Fruit fly (Drosophila melanogaster) whole organism, embryonic: ENCODE results near the gene CG6901.

Experiments
- B-H2 ChIP-seq: fragments of 200-800 bp; sonication (Bioruptor generic); optimal IDR thresholded peaks from 2 replicates; lab custom pipeline; 2018; ENCODE audit warnings: missing biosample characterization, mild to moderate bottlenecking, missing genetic modification characterization
- Bdp1 ChIP-seq: fragments of 200-800 bp; sonication (Bioruptor generic); optimal IDR thresholded peaks from 3 replicates; lab custom pipeline; 2016; ENCODE audit warnings: missing biosample characterization, missing genetic modification characterization
- BtbVII ChIP-seq: fragments of 200-800 bp; sonication (Bioruptor generic); optimal IDR thresholded peaks from 3 replicates; lab custom pipeline; 2017; ENCODE audit warnings: missing biosample characterization, mild to moderate bottlenecking, missing genetic modification characterization
- CG10321 ChIP-seq: fragments of 200-800 bp; sonication (Bioruptor generic); IDR thresholded peaks from 2 replicates; pipeline ENCODE4 v1.3.6; 2022; ENCODE audit warnings: missing biosample characterization, missing genetic modification characterization
- CG13287 ChIP-seq: fragments of 200-800 bp; sonication (Bioruptor generic); IDR thresholded peaks from 2 replicates; pipeline ENCODE4 v1.3.6; 2022; ENCODE audit warnings: missing biosample characterization, missing genetic modification characterization; ENCODE audit not compliant: partially characterized antibody
- CG14860 ChIP-seq: fragments of 200-800 bp; sonication (Bioruptor generic); IDR thresholded peaks from 3 replicates; pipeline ENCODE4 v1.3.6; 2022; ENCODE audit warnings: missing biosample characterization, missing genetic modification characterization; ENCODE audit not compliant: partially characterized antibody
- CG15073 ChIP-seq: fragments of 200-800 bp; sonication (Bioruptor generic); optimal IDR thresholded peaks from 2 replicates; lab custom pipeline; 2016; ENCODE audit warnings: missing biosample characterization, missing genetic modification characterization
- CG17359 ChIP-seq: fragments of 200-800 bp; sonication (Bioruptor generic); optimal IDR thresholded peaks from 3 replicates; lab custom pipeline; 2018; ENCODE audit warnings: missing biosample characterization, mild to moderate bottlenecking, missing genetic modification characterization, moderate library complexity
- CG17361 ChIP-seq: fragments of 200-800 bp; sonication (Bioruptor generic); IDR thresholded peaks from 3 replicates; pipeline ENCODE4 v1.3.6; 2022; ENCODE audit warnings: missing biosample characterization, missing genetic modification characterization
- CG17568 ChIP-seq: fragments of 200-800 bp; sonication (Bioruptor generic); optimal IDR thresholded peaks from 2 replicates; lab custom pipeline; 2018; ENCODE audit warnings: missing biosample characterization, mild to moderate bottlenecking, missing genetic modification characterization, moderate library complexity
- CG30403 ChIP-seq: fragments of 200-800 bp; sonication (Bioruptor generic); optimal IDR thresholded peaks from 3 replicates; lab custom pipeline; 2016; ENCODE audit warnings: missing biosample characterization, missing genetic modification characterization
- CG32772 ChIP-seq: fragments of 200-800 bp; sonication (Bioruptor generic); IDR thresholded peaks from 2 replicates; pipeline ENCODE4 v1.3.6; 2022; ENCODE audit warnings: missing biosample characterization, missing genetic modification characterization
- CG34224 ChIP-seq: fragments of 200-800 bp; sonication (Bioruptor generic); IDR thresholded peaks from 3 replicates; pipeline ENCODE4 v1.3.6; 2022; ENCODE audit warnings: missing biosample characterization, missing genetic modification characterization; ENCODE audit not compliant: partially characterized antibody
- CG3847 ChIP-seq: fragments of 200-800 bp; sonication (Bioruptor generic); IDR thresholded peaks from 2 replicates; pipeline ENCODE4 v1.3.6; 2022; ENCODE audit warnings: missing biosample characterization, missing genetic modification characterization
- CG3995 ChIP-seq: fragments of 200-800 bp; sonication (Bioruptor generic); optimal IDR thresholded peaks from 3 replicates; lab custom pipeline; 2016; ENCODE audit warnings: missing biosample characterization, missing genetic modification characterization
- CG6791 ChIP-seq: fragments of 200-800 bp; sonication (Bioruptor generic); IDR thresholded peaks from 3 replicates; pipeline ENCODE4 v1.3.6; 2022; ENCODE audit warnings: missing biosample characterization, missing genetic modification characterization; ENCODE audit not compliant: partially characterized antibody
- CG8089 ChIP-seq: fragments of 200-800 bp; sonication (Bioruptor generic); optimal IDR thresholded peaks from 3 replicates; lab custom pipeline; 2016; ENCODE audit warnings: missing biosample characterization, missing genetic modification characterization
- CG8281 ChIP-seq: fragments of 200-800 bp; sonication (Bioruptor generic); optimal IDR thresholded peaks from 2 replicates; lab custom pipeline; 2018; ENCODE audit warnings: missing biosample characterization, mild to moderate bottlenecking, missing genetic modification characterization, moderate library complexity
- CG8388 ChIP-seq: fragments of 200-800 bp; sonication (Bioruptor generic); optimal IDR thresholded peaks from 2 replicates; lab custom pipeline; 2019; ENCODE audit warnings: missing biosample characterization, mild to moderate bottlenecking, missing genetic modification characterization, moderate library complexity
- CG9817 ChIP-seq: fragments of 200-800 bp; sonication (Bioruptor generic); optimal IDR thresholded peaks from 2 replicates; lab custom pipeline; 2018; ENCODE audit warnings: missing biosample characterization, mild to moderate bottlenecking, missing genetic modification characterization, moderate library complexity
- Doc2 ChIP-seq: fragments of 200-800 bp; sonication (Bioruptor generic); IDR thresholded peaks from 2 replicates; pipeline ENCODE4 v1.3.6; 2022; ENCODE audit warnings: missing biosample characterization, missing genetic modification characterization
- Fer2 ChIP-seq: fragments of 200-800 bp; sonication (Bioruptor generic); optimal IDR thresholded peaks from 2 replicates; lab custom pipeline; 2018; ENCODE audit warnings: missing biosample characterization, mild to moderate bottlenecking, missing genetic modification characterization, moderate library complexity
- HLHmδ ChIP-seq: fragments of 200-800 bp; sonication (Bioruptor generic); optimal IDR thresholded peaks from 2 replicates; lab custom pipeline; 2018; ENCODE audit warnings: missing biosample characterization, mild to moderate bottlenecking, missing genetic modification characterization, moderate library complexity
- Jarid2 ChIP-seq: fragments of 200-800 bp; sonication (Bioruptor generic); optimal IDR thresholded peaks from 3 replicates; lab custom pipeline; 2017; ENCODE audit warnings: mild to moderate bottlenecking, missing biosample characterization, missing genetic modification reagents, missing genetic modification characterization
- MESR4 ChIP-seq: fragments of 200-800 bp; sonication (Bioruptor generic); optimal IDR thresholded peaks from 2 replicates; lab custom pipeline; 2018; ENCODE audit warnings: missing biosample characterization, mild to moderate bottlenecking, missing genetic modification characterization, moderate library complexity
- Meics ChIP-seq: fragments of 200-800 bp; sonication (Bioruptor generic); optimal IDR thresholded peaks from 2 replicates; lab custom pipeline; 2017; ENCODE audit warnings: missing biosample characterization, mild to moderate bottlenecking, missing genetic modification characterization
- Myb ChIP-seq: fragments of 200-800 bp; sonication (Bioruptor generic); optimal IDR thresholded peaks from 2 replicates; lab custom pipeline; 2016; ENCODE audit warnings: missing biosample characterization, missing genetic modification characterization
- Pdp1 ChIP-seq, 2 experiments: fragments of 200-800 bp; sonication (Bioruptor generic); optimal IDR thresholded peaks; 3 replicates each; lab custom pipeline; 2016; ENCODE audit warnings: missing biosample characterization in 2 of 2, missing genetic modification characterization in 2 of 2, mild to moderate bottlenecking in 1 of 2, moderate library complexity in 1 of 2
- TFAM ChIP-seq: fragments of 200-800 bp; sonication (Bioruptor generic); optimal IDR thresholded peaks from 2 replicates; lab custom pipeline; 2017; ENCODE audit warnings: missing biosample characterization, missing genetic modification characterization, inconsistent platforms
- br ChIP-seq: fragments of >200 bp; optimal IDR thresholded peaks from 2 replicates; lab custom pipeline; 2017
- emc ChIP-seq: fragments of 200-800 bp; sonication (Bioruptor generic); optimal IDR thresholded peaks from 2 replicates; lab custom pipeline; 2016; ENCODE audit warnings: missing biosample characterization, missing genetic modification characterization
- eyg ChIP-seq: fragments of 200-800 bp; sonication (Bioruptor generic); optimal IDR thresholded peaks from 3 replicates; lab custom pipeline; 2016; ENCODE audit warnings: missing biosample characterization, missing genetic modification characterization
- gsb-n ChIP-seq: fragments of 200-800 bp; sonication (Bioruptor generic); optimal IDR thresholded peaks from 3 replicates; lab custom pipeline; 2018; ENCODE audit warnings: missing biosample characterization, mild to moderate bottlenecking, missing genetic modification characterization
- h ChIP-seq: fragments of >200 bp; optimal IDR thresholded peaks from 2 replicates; lab custom pipeline; 2017
- hth ChIP-seq: fragments of >200 bp; optimal IDR thresholded peaks from 2 replicates; lab custom pipeline; 2017; ENCODE audit warnings: inconsistent platforms
- inv ChIP-seq: fragments of 200-800 bp; sonication (Bioruptor generic); IDR thresholded peaks from 2 replicates; pipeline ENCODE4 v1.3.6; 2022; ENCODE audit warnings: missing biosample characterization, missing genetic modification characterization; ENCODE audit not compliant: partially characterized antibody
- jumu ChIP-seq: fragments of 200-800 bp; sonication (Bioruptor generic); optimal IDR thresholded peaks from 3 replicates; lab custom pipeline; 2016; ENCODE audit warnings: missing biosample characterization, missing genetic modification characterization
- lab ChIP-seq: fragments of 200-800 bp; sonication (Bioruptor generic); optimal IDR thresholded peaks from 3 replicates; lab custom pipeline; 2017; ENCODE audit warnings: missing biosample characterization, missing genetic modification characterization, mild to moderate bottlenecking, moderate library complexity, missing genetic modification reagents
- nau ChIP-seq: fragments of 200-800 bp; sonication (Bioruptor generic); optimal IDR thresholded peaks from 3 replicates; lab custom pipeline; 2017; ENCODE audit warnings: missing biosample characterization, mild to moderate bottlenecking, missing genetic modification characterization, missing genetic modification reagents
- otp ChIP-seq: fragments of 200-800 bp; sonication (Bioruptor generic); IDR thresholded peaks from 3 replicates; pipeline ENCODE4, ENCODE4 v1.3.6; 2022; ENCODE audit warnings: missing biosample characterization, missing genetic modification characterization
- peb ChIP-seq: fragments of 200-800 bp; sonication (Bioruptor generic); IDR thresholded peaks from 2 replicates; pipeline ENCODE4 v1.3.6; 2022; ENCODE audit warnings: missing biosample characterization, missing genetic modification characterization
- pita ChIP-seq: fragments of 200-800 bp; sonication (Bioruptor generic); optimal IDR thresholded peaks from 2 replicates; lab custom pipeline; 2017; ENCODE audit warnings: missing biosample characterization, mild to moderate bottlenecking, missing genetic modification characterization
- repo ChIP-seq: fragments of 200-800 bp; sonication (Bioruptor generic); optimal IDR thresholded peaks from 2 replicates; lab custom pipeline; 2016; ENCODE audit warnings: missing biosample characterization, missing genetic modification characterization
- run ChIP-seq: fragments of 200-800 bp; sonication (Bioruptor generic); optimal IDR thresholded peaks from 3 replicates; lab custom pipeline; 2018; ENCODE audit warnings: missing biosample characterization, mild to moderate bottlenecking, missing genetic modification characterization
- salm ChIP-seq: fragments of 200-800 bp; sonication (Bioruptor generic); optimal IDR thresholded peaks from 2 replicates; lab custom pipeline; 2018; ENCODE audit warnings: missing biosample characterization, mild to moderate bottlenecking, missing genetic modification characterization
- sd ChIP-seq: fragments of 200-800 bp; sonication (Bioruptor generic); optimal IDR thresholded peaks from 3 replicates; lab custom pipeline; 2018; ENCODE audit warnings: missing biosample characterization, mild to moderate bottlenecking, missing genetic modification characterization, moderate library complexity
- so ChIP-seq: fragments of 200-800 bp; sonication (Bioruptor generic); IDR thresholded peaks from 3 replicates; pipeline ENCODE4 v1.3.6; 2022; ENCODE audit warnings: missing biosample characterization, missing genetic modification characterization
- stc ChIP-seq: fragments of 200-800 bp; sonication (Bioruptor generic); IDR thresholded peaks from 2 replicates; pipeline ENCODE4 v1.3.6; 2022; ENCODE audit warnings: missing biosample characterization, missing genetic modification characterization
- trh ChIP-seq: fragments of 200-800 bp; sonication (Bioruptor generic); optimal IDR thresholded peaks from 2 replicates; lab custom pipeline; 2016; ENCODE audit warnings: missing biosample characterization, missing genetic modification characterization
- wdn ChIP-seq: fragments of 200-800 bp; sonication (Bioruptor generic); IDR thresholded peaks from 2 replicates; pipeline ENCODE4 v1.3.6; 2022; ENCODE audit warnings: missing biosample characterization, missing genetic modification characterization
- wek ChIP-seq: fragments of 200-800 bp; sonication (Bioruptor generic); optimal IDR thresholded peaks from 3 replicates; lab custom pipeline; 2018; ENCODE audit warnings: missing biosample characterization, mild to moderate bottlenecking, missing genetic modification characterization, moderate library complexity
- yki ChIP-seq: fragments of >200 bp; optimal IDR thresholded peaks from 3 replicates; lab custom pipeline; 2018

CG6901 gene

dm6 chr3R:16337053-16337385 is 13.8 kb downstream of the CG6901 start (continued):
- TF ChIP-seq CG8281 (tag; lab: Kevin White, UChicago): no peak
- no peak for TF ChIP-seq run
- TF ChIP-seq eyg (GFP tag; lab: Kevin White, UChicago): no peak
- no peak for TF ChIP-seq BtbVII (GFP tag; lab: Kevin White, UChicago)
- TF ChIP-seq otp (GFP tag; lab: Robert Waterston, UW): peak; percentile 71; the same call in 2 of the 3 replicates
- TF ChIP-seq CG9817: no peak
- TF ChIP-seq CG34224 (GFP tag; lab: Robert Waterston, UW): no peak
- no peak for TF ChIP-seq stc (GFP tag; lab: Robert Waterston, UW)
- no peak for TF ChIP-seq pita (GFP tag; lab: Kevin White, UChicago)
- TF ChIP-seq CG15073 (GFP tag; lab: Kevin White, UChicago): no peak
- peak; percentile 29; the same call in 1 of the 3 replicates for TF ChIP-seq CG17361 (GFP tag; lab: Robert Waterston, UW)
- peak; percentile 67 for TF ChIP-seq jumu (GFP tag; lab: Kevin White, UChicago)
- TF ChIP-seq salm (tag; lab: Kevin White, UChicago): no peak
- peak; percentile 59 for TF ChIP-seq CG17359 (tag; lab: Kevin White, UChicago)
- no peak for TF ChIP-seq emc (GFP tag; lab: Kevin White, UChicago)
- TF ChIP-seq br (lab: Kevin White, UChicago): no peak
- TF ChIP-seq TFAM (GFP tag; lab: Kevin White, UChicago): peak; percentile 4
- TF ChIP-seq sd: no peak
- TF ChIP-seq yki (lab: Kevin White, UChicago): no peak
- no peak for TF ChIP-seq Fer2 (tag; lab: Kevin White, UChicago)
- 0 out of 2 replicates have a peak, but pooled peaks have one; percentile 20 for TF ChIP-seq peb
- no peak for TF ChIP-seq CG6791 (GFP tag; lab: Robert Waterston, UW)
- no peak for TF ChIP-seq Meics (GFP tag; lab: Kevin White, UChicago)
- no peak for TF ChIP-seq wdn
- TF ChIP-seq trh (GFP tag; lab: Kevin White, UChicago): no peak
- TF ChIP-seq CG8388 (GFP tag; lab: Kevin White, UChicago): peak; percentile 60
- no peak for TF ChIP-seq B-H2
- TF ChIP-seq MESR4: no peak
- TF ChIP-seq CG3995: no peak
- no peak for TF ChIP-seq repo (GFP tag; lab: Kevin White, UChicago)
- TF ChIP-seq Pdp1 (GFP tag; optimal IDR thresholded peaks at IDR 0.05; lab: Kevin White, UChicago): peak; percentile 55 to 58
- TF ChIP-seq nau: no peak
- 0 out of 2 replicates have a peak, but pooled peaks have one; percentile 6 for TF ChIP-seq CG3847 (GFP tag; lab: Robert Waterston, UW)
- TF ChIP-seq CG14860 (GFP tag; lab: Robert Waterston, UW): no peak
- TF ChIP-seq h (lab: Kevin White, UChicago): no peak
- TF ChIP-seq gsb-n (tag; lab: Kevin White, UChicago): peak; percentile 85
- no peak for TF ChIP-seq wek
- no peak for TF ChIP-seq CG17568 (GFP tag; lab: Kevin White, UChicago)
- peak; percentile 6 for TF ChIP-seq Jarid2 (GFP tag; lab: Kevin White, UChicago)
- no peak for TF ChIP-seq inv (GFP tag; lab: Robert Waterston, UW)
- TF ChIP-seq CG8089 (GFP tag; lab: Kevin White, UChicago): no peak
- TF ChIP-seq Bdp1 (GFP tag; lab: Kevin White, UChicago): peak; percentile 42
- peak; percentile 11 for TF ChIP-seq Myb (GFP tag; lab: Kevin White, UChicago)
- no peak for TF ChIP-seq hth (lab: Kevin White, UChicago)
- no peak for TF ChIP-seq so (GFP tag; lab: Robert Waterston, UW)
- TF ChIP-seq CG32772: 0 out of 2 replicates have a peak, but pooled peaks have one; percentile 26
- TF ChIP-seq CG30403 (GFP tag; lab: Kevin White, UChicago): peak; percentile 48
- TF ChIP-seq CG13287: no peak
- TF ChIP-seq lab (GFP tag; lab: Kevin White, UChicago): peak; percentile 16
- no peak for TF ChIP-seq HLHmδ (GFP tag; lab: Kevin White, UChicago)
- TF ChIP-seq CG10321 (GFP tag; lab: Robert Waterston, UW): no peak
- TF ChIP-seq Doc2 (GFP tag; lab: Robert Waterston, UW): no peak
